Fruit fly (Drosophila melanogaster) whole organism, pupa: ENCODE results near the gene Vm26Aa.

Experiments used
- CG10348 ChIP-seq: fragments of 200-800 bp; sonication (Bioruptor generic); IDR thresholded peaks from 2 replicates; pipeline ENCODE4 v1.3.6; 2022; ENCODE audit warnings: missing biosample characterization, missing genetic modification characterization
- CG12605 ChIP-seq: fragments of 200-800 bp; sonication (Bioruptor generic); IDR thresholded peaks from 2 replicates; pipeline ENCODE4 v1.3.6; 2022; ENCODE audit warnings: missing biosample characterization, missing genetic modification characterization
- CG13204 ChIP-seq: fragments of 200-800 bp; sonication (Bioruptor generic); optimal IDR thresholded peaks from 2 replicates; lab custom pipeline; 2018; ENCODE audit warnings: missing biosample characterization, mild to moderate bottlenecking, missing genetic modification characterization, moderate library complexity
- CG14655 ChIP-seq: fragments of 200-800 bp; sonication (Bioruptor generic); optimal IDR thresholded peaks from 3 replicates; lab custom pipeline; 2017; ENCODE audit warnings: mild to moderate bottlenecking, missing biosample characterization, missing genetic modification reagents, missing genetic modification characterization
- CG15710 ChIP-seq: fragments of 200-800 bp; sonication (Bioruptor generic); optimal IDR thresholded peaks from 2 replicates; lab custom pipeline; 2018; ENCODE audit warnings: missing biosample characterization, mild to moderate bottlenecking, missing genetic modification characterization, moderate library complexity
- CG17806 ChIP-seq: fragments of 200-800 bp; sonication (Bioruptor generic); optimal IDR thresholded peaks from 2 replicates; lab custom pipeline; 2018; ENCODE audit warnings: missing biosample characterization, mild to moderate bottlenecking, missing genetic modification characterization, moderate library complexity
- CG32121 ChIP-seq: fragments of 200-800 bp; sonication (Bioruptor generic); IDR thresholded peaks from 2 replicates; pipeline ENCODE4 v1.3.6; 2022; ENCODE audit warnings: missing biosample characterization, missing genetic modification characterization
- CG34367 ChIP-seq: fragments of 200-800 bp; sonication (Bioruptor generic); optimal IDR thresholded peaks from 2 replicates; lab custom pipeline; 2018; ENCODE audit warnings: missing biosample characterization, mild to moderate bottlenecking, missing genetic modification characterization
- CG4496 ChIP-seq: fragments of 200-800 bp; sonication (Bioruptor generic); IDR thresholded peaks from 3 replicates; pipeline ENCODE4 v1.3.6; 2022; ENCODE audit warnings: missing biosample characterization, missing genetic modification characterization
- CG8159 ChIP-seq: fragments of 200-800 bp; sonication (Bioruptor generic); optimal IDR thresholded peaks from 3 replicates; lab custom pipeline; 2018; ENCODE audit warnings: missing biosample characterization, mild to moderate bottlenecking, missing genetic modification characterization, moderate library complexity
- CG8301 ChIP-seq: fragments of 200-800 bp; sonication (Bioruptor generic); optimal IDR thresholded peaks from 2 replicates; lab custom pipeline; 2018; ENCODE audit warnings: missing biosample characterization, mild to moderate bottlenecking, missing genetic modification characterization
- CG9948 ChIP-seq: fragments of 200-800 bp; sonication (Bioruptor generic); optimal IDR thresholded peaks from 2 replicates; lab custom pipeline; 2018; ENCODE audit warnings: missing biosample characterization, mild to moderate bottlenecking, missing genetic modification characterization, moderate library complexity
- D1 ChIP-seq: fragments of 200-800 bp; sonication (Bioruptor generic); optimal IDR thresholded peaks from 2 replicates; lab custom pipeline; 2018; ENCODE audit warnings: missing biosample characterization, mild to moderate bottlenecking, missing genetic modification characterization, moderate library complexity
- EcR ChIP-seq: fragments of 200-800 bp; sonication (Bioruptor generic); optimal IDR thresholded peaks from 3 replicates; lab custom pipeline; 2019; ENCODE audit warnings: missing biosample characterization, missing genetic modification characterization, mild to moderate bottlenecking, moderate library complexity, missing genetic modification reagents
- Ets98B ChIP-seq: fragments of 200-800 bp; sonication (Bioruptor generic); IDR thresholded peaks from 2 replicates; pipeline ENCODE4 v1.3.6; 2022; ENCODE audit warnings: missing biosample characterization, missing genetic modification characterization
- Pif1A ChIP-seq: fragments of 200-800 bp; sonication (Bioruptor generic); optimal IDR thresholded peaks from 3 replicates; lab custom pipeline; 2016; ENCODE audit warnings: missing biosample characterization, missing genetic modification characterization
- Pif1B ChIP-seq: fragments of 200-800 bp; sonication (Bioruptor generic); optimal IDR thresholded peaks from 3 replicates; lab custom pipeline; 2016; ENCODE audit warnings: missing biosample characterization, missing genetic modification characterization
- Snoo ChIP-seq: fragments of 200-800 bp; sonication (Bioruptor generic); optimal IDR thresholded peaks from 3 replicates; lab custom pipeline; 2017; ENCODE audit warnings: missing biosample characterization, mild to moderate bottlenecking, missing genetic modification characterization, inconsistent platforms
- fd96Ca ChIP-seq: fragments of 200-800 bp; sonication (Bioruptor generic); IDR thresholded peaks from 3 replicates; pipeline ENCODE4 v1.3.6; 2022; ENCODE audit warnings: missing biosample characterization, missing genetic modification characterization
- gl ChIP-seq: fragments of 200-800 bp; sonication (Bioruptor generic); optimal IDR thresholded peaks from 2 replicates; lab custom pipeline; 2018; ENCODE audit warnings: missing biosample characterization, mild to moderate bottlenecking, missing genetic modification characterization
- rn ChIP-seq: fragments of 200-800 bp; sonication (Bioruptor generic); IDR thresholded peaks from 2 replicates; pipeline ENCODE4 v1.3.6; 2022; ENCODE audit warnings: missing biosample characterization, missing genetic modification characterization

The Vm26Aa gene

dm6 chr2L:5981433-5982333 lies 21.5 kb upstream of the Vm26Aa start, which contains the start of gene eIF4A:
Gene eIF4A, plus strand, starts transcription at chr2L:5981764.
- TF ChIP-seq EcR (GFP tag; lab: Kevin White, UChicago), result peak; percentile 47
- no peak for TF ChIP-seq CG14655 (GFP tag; lab: Kevin White, UChicago)
- no peak for TF ChIP-seq D1 (tag; lab: Kevin White, UChicago)
- no peak for TF ChIP-seq Snoo
- TF ChIP-seq CG8159, result peak; percentile 6
- peak; percentile 10 for TF ChIP-seq CG13204 (GFP tag; lab: Kevin White, UChicago)
- no peak for TF ChIP-seq CG4496 (GFP tag; lab: Robert Waterston, UW)
- TF ChIP-seq CG9948 (tag; lab: Kevin White, UChicago), result no peak
- peak; percentile 11 for TF ChIP-seq CG34367 (tag; lab: Kevin White, UChicago)

DNA sequence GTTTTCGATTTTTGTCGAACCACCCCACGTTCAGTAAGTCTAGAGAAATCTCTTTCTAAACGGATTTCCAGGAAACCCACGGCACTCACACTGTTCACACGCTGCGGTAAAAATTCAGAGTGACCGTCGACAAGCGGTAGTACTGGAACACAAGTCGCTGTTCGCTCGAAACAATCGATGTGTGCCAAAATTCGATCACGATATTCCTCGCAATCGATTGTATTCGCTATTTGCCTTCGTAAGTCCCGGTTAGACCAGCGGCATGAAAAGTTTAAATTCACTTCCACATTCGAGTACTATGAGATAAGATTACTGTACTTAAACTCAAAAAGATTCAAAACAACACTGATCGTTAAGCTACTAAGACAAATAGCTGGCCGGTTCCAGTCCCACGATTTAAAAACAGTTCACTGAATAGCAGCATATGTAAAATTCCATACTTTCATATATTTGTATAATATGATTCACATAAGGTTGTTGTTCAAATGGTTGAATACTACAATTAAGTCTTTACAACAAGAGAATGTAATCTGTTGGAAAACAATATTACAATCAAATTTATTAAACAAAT lies 20.8 kb upstream of the Vm26Aa start, which contains the start of gene chic:
chic (minus strand) TSS at position 157 of the 571 bp plus-strand sequence.
- TF ChIP-seq CG8301 (tag; lab: Kevin White, UChicago) (no peak), fd96Ca (no peak), Snoo (no peak), rn (GFP tag; lab: Robert Waterston, UW) (no peak), Pif1B (no peak), CG9948 (tag; lab: Kevin White, UChicago) (no peak), CG14655 (GFP tag; lab: Kevin White, UChicago) (no peak)

- peak; percentile 40 for TF ChIP-seq Pif1A (GFP tag; lab: Kevin White, UChicago)
- peak; percentile 30 for TF ChIP-seq CG8159
- TF ChIP-seq EcR (GFP tag; lab: Kevin White, UChicago), result peak; percentile 95
- TF ChIP-seq D1 (tag; lab: Kevin White, UChicago), result no peak
- no peak for TF ChIP-seq CG10348
- no peak for TF ChIP-seq CG12605 (GFP tag; lab: Robert Waterston, UW)
- TF ChIP-seq CG13204 (GFP tag; lab: Kevin White, UChicago), result peak; percentile 87
- peak; percentile 8 for TF ChIP-seq CG17806 (tag; lab: Kevin White, UChicago)
- TF ChIP-seq fd96Ca, result no peak
- TF ChIP-seq Pif1B, result peak; percentile 30
- no peak for TF ChIP-seq Snoo
These were observed 20.1 kb upstream of the Vm26Aa start for dm6 chr2L:5979957-5980861.

- no peak for TF ChIP-seq CG12605 (GFP tag; lab: Robert Waterston, UW)
- TF ChIP-seq CG8301 (tag; lab: Kevin White, UChicago), result no peak
- TF ChIP-seq gl (tag; lab: Kevin White, UChicago), result no peak
- no peak for TF ChIP-seq CG32121
- no peak for TF ChIP-seq D1 (tag; lab: Kevin White, UChicago)
- no peak for TF ChIP-seq CG17806 (tag; lab: Kevin White, UChicago)
- no peak for TF ChIP-seq Pif1A (GFP tag; lab: Kevin White, UChicago)
- no peak for TF ChIP-seq CG34367 (tag; lab: Kevin White, UChicago)
- no peak for TF ChIP-seq CG10348
These were observed 18.9 kb upstream of the Vm26Aa start for dm6 chr2L:5979055-5979399.

DNA sequence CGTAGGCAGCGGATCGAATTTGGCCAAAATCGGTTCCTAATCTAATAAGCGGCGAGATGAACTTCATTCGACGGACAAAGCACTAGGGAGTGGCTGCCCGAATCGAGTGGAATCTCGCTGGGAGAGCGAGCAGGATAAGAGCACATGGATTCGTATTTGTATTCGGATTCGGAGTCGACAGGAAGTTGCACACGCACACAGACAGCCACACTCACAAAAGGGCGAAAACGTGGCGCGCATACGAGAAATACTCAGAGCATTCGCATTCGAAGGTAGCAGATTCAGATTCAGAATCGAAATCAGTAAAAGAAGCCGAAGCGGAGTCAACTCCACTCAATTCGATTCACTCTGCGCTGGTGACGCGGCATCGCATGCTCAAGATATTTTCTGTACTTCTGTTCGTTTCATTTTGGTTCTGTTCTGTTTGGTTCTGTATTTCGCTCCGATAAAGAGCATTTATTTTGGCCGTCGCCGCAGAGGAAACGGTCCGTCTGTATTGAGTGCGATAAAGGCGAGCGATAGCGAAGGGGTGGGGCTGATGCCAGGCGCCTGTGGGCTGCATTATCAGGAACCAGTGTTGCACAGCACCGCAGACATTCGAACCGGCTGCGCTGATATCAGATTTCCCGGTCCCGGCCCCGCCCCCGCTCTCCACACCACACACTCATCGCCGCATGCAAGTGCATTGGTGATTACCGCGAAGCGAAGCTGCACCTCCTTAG lies 18.4 kb upstream of the Vm26Aa start:
- TF ChIP-seq CG9948 (tag; lab: Kevin White, UChicago) (no peak), fd96Ca (no peak), CG15710 (peak; percentile 5), CG34367 (tag; lab: Kevin White, UChicago) (no peak), Pif1B (peak; percentile 34), Ets98B (no peak), CG10348 (no peak), CG32121 (no peak), EcR (GFP tag; lab: Kevin White, UChicago) (peak; percentile 45), D1 (tag; lab: Kevin White, UChicago) (no peak), CG13204 (GFP tag; lab: Kevin White, UChicago) (peak; percentile 68), CG17806 (tag; lab: Kevin White, UChicago) (no peak), Pif1A (GFP tag; lab: Kevin White, UChicago) (no peak), Snoo (peak; percentile 7)
- TF ChIP-seq, all 21 proteins: peak for 5
